Worm (Caenorhabditis elegans) whole organism, midembryonic: ENCODE results near the gene srw-53.
"Not testable (repeated sequence)": the region's sequence is repeated elsewhere in the genome, so short reads cannot be mapped to it uniquely, and the experiment has no call there.

Experiments
- med-1 ChIP-seq: sonication (generic microtip); optimal IDR thresholded peaks from 2 replicates; lab custom pipeline; 2017; ENCODE audit warnings: missing genetic modification characterization, mild to moderate bottlenecking, missing compliant biosample characterization, antibody characterized with exemption, missing genetic modification reagents; ENCODE audit not compliant: insufficient read depth
- tab-1 ChIP-seq: fragments of 200-800 bp; sonication (Bioruptor generic); IDR thresholded peaks from 2 replicates; pipeline ENCODE4 v1.3.6; 2022; ENCODE audit warnings: missing genetic modification characterization, missing compliant biosample characterization
- ztf-23 ChIP-seq: fragments of 200-800 bp; sonication (Bioruptor generic); IDR thresholded peaks from 2 replicates; pipeline ENCODE4 v1.3.6; 2022; ENCODE audit warnings: missing genetic modification reagents, missing genetic modification characterization, missing compliant biosample characterization

ce11 chrV:15991850-15992249, 48.6 kb downstream of the srw-53 start, which contains the start of gene C06C6.7:
- TF ChIP-seq med-1 (GFP tag; lab: Kevin White, UChicago); ztf-23 (GFP tag; lab: Robert Waterston, UW); tab-1 (GFP tag; lab: Robert Waterston, UW): not testable (repeated sequence)
